Worm (Caenorhabditis elegans) whole organism, L4/young adult: Measurements from ENCODE around the gene F53H4.4.

Experiments
- W03F9.2 ChIP-seq: fragments of 150-350 bp; optimal IDR thresholded peaks from 2 replicates; lab custom pipeline; 2014; ENCODE audit warnings: missing biosample characterization, missing genetic modification characterization
- dao-5 ChIP-seq: sonication (generic microtip); optimal IDR thresholded peaks from 2 replicates; lab custom pipeline; 2016; ENCODE audit warnings: missing genotype, missing genetic modification characterization, moderate library complexity, missing compliant biosample characterization
- him-1 ChIP-seq: sonication (generic microtip); optimal IDR thresholded peaks from 2 replicates; lab custom pipeline; 2016; ENCODE audit warnings: missing genotype, missing genetic modification reagents, missing genetic modification characterization, missing compliant biosample characterization

F53H4.4 gene

DNA sequence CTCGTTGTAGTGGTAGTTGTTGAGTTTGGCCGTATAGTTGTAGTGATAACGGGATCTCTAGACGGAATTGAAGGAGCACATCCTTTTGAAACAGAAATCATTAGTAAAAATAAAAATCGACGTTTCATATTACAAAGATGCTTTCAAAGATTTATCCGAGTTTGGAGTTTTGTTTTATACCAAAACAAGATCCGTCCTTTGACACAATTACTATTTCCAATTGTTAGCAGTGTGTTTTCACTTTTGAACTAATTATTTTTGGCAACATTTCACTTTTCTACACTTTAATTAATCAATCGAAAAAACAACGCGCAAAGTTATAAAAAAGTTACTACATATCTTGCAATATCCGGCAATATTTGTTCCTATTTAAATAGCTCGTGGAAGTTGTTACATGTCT lies 50.8 kb downstream of the F53H4.4 start, which contains the start of the genes F31B9.4 and F31B9.2:
Gene F31B9.4, minus strand, starts transcription at position 101 of the 400 bp plus-strand sequence.
Gene F31B9.2, plus strand, starts transcription at position 368 of the 400 bp plus-strand sequence.
- TF ChIP-seq W03F9.2 (tag; lab: Kevin White, UChicago) (no peak), dao-5 (tag; lab: Kevin White, UChicago) (no peak), him-1 (tag; lab: Kevin White, UChicago) (no peak)
